Worm (Caenorhabditis elegans) whole organism, midembryonic: ENCODE results near the gene hcf-1.

Experiments used
- cog-1 ChIP-seq: sonication (generic microtip); optimal IDR thresholded peaks from 2 replicates; lab custom pipeline; 2016; ENCODE audit warnings: missing genetic modification characterization, missing compliant biosample characterization
- tab-1 ChIP-seq: fragments of 200-800 bp; sonication (Bioruptor generic); IDR thresholded peaks from 2 replicates; pipeline ENCODE4 v1.3.6; 2022; ENCODE audit warnings: missing genetic modification characterization, missing compliant biosample characterization
- ztf-29 ChIP-seq: fragments of 200-800 bp; sonication (Bioruptor generic); IDR thresholded peaks from 2 replicates; pipeline ENCODE4 v1.3.6; 2022; ENCODE audit warnings: missing genetic modification reagents, missing genetic modification characterization, missing compliant biosample characterization

DNA sequence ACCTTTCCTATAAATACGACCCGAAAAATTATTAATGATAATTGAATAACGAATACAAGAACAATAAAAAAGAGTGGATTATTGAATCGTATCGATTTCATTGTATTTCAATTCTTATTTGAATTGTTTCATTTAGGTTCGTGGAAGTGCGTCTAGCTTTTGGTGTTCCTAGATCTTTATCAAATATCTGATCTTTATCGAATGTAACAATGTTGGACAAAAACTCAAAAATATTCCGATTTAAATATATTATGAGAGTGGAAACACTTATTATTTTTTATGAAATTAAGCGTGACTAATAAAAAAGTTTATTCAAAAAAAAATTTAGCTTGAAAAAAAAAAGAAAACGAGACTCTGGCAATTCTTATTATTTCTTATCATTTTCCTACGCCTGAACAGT is 42.1 kb downstream of the hcf-1 start, which contains the start of the genes C50F7.9 and C50F7.3:
- no peak for TF ChIP-seq ztf-29 (GFP tag; lab: Robert Waterston, UW)
- no peak for TF ChIP-seq tab-1 (GFP tag; lab: Robert Waterston, UW)
- no peak for TF ChIP-seq cog-1 (tag; lab: Kevin White, UChicago)
